Worm (Caenorhabditis elegans) whole organism, early embryonic: ENCODE data around the gene kxd-1.

Experiments used
- B0310.2 ChIP-seq: sonication (generic microtip); optimal IDR thresholded peaks from 2 replicates; lab custom pipeline; 2016; ENCODE audit warnings: mild to moderate bottlenecking, missing genetic modification characterization, missing compliant biosample characterization
- aly-1 ChIP-seq: sonication (generic microtip); optimal IDR thresholded peaks from 2 replicates; lab custom pipeline; 2016; ENCODE audit warnings: missing genetic modification characterization, missing compliant biosample characterization
- ama-1 ChIP-seq: fragments of 150-350 bp; optimal IDR thresholded peaks from 2 replicates; lab custom pipeline; 2014
- ceh-13 ChIP-seq: fragments of 200-800 bp; sonication (Bioruptor generic); optimal IDR thresholded peaks from 2 replicates; lab custom pipeline; 2018; ENCODE audit warnings: mild to moderate bottlenecking, missing genetic modification characterization, missing compliant biosample characterization
- hmbx-1 ChIP-seq: sonication (generic microtip); optimal IDR thresholded peaks from 2 replicates; lab custom pipeline; 2016; ENCODE audit warnings: mild to moderate bottlenecking, missing genetic modification characterization, missing compliant biosample characterization
- hmg-4 ChIP-seq: fragments of 200-800 bp; sonication (Bioruptor generic); optimal IDR thresholded peaks from 2 replicates; lab custom pipeline; 2018; ENCODE audit warnings: mild to moderate bottlenecking, missing genetic modification characterization, missing compliant biosample characterization
- pes-1 ChIP-seq: fragments of 200-800 bp; sonication (Bioruptor generic); IDR thresholded peaks from 2 replicates; pipeline ENCODE4 v1.3.6; 2022; ENCODE audit warnings: missing genetic modification reagents, missing genetic modification characterization, missing compliant biosample characterization
- scrt-1 ChIP-seq: fragments of 200-800 bp; sonication (Bioruptor generic); IDR thresholded peaks from 2 replicates; pipeline ENCODE4 v1.3.6; 2022; ENCODE audit warnings: missing genetic modification characterization, missing compliant biosample characterization
- tbx-11 ChIP-seq: fragments of 200-800 bp; sonication (Bioruptor generic); IDR thresholded peaks from 2 replicates; pipeline ENCODE4 v1.3.6; 2022; ENCODE audit warnings: missing genetic modification characterization, missing compliant biosample characterization
- tbx-37 ChIP-seq: fragments of 200-800 bp; sonication (Bioruptor generic); conservative IDR thresholded peaks from 2 replicates; pipeline ENCODE4 v1.3.6; 2022; ENCODE audit warnings: missing genetic modification reagents, missing genetic modification characterization, missing compliant biosample characterization
- tra-4 ChIP-seq: sonication (generic microtip); optimal IDR thresholded peaks from 2 replicates; lab custom pipeline; 2017; ENCODE audit warnings: missing genetic modification characterization, missing compliant biosample characterization

DNA sequence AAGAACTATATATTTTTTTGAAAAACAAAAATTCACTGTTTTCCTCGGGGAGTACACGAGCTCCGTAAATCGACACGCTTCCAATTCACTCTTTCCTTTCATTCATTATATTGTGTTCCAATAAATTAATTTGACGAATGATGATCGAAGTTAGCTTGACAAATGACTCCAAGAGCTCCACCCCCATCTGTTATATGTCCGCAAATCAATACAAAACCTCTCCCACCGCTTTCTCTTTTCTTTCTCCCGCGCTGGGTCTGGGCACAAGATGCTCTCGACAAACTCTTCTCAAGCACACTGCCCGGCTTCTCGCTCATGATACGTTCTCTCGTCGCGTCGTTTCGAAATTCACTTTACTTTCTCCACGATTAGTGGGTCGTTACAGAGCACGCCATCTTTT is 2.7 kb downstream of the kxd-1 start, which contains the start of gene C13F10.1:
- no peak for TF ChIP-seq aly-1
- TF ChIP-seq pes-1: no peak
- no peak for TF ChIP-seq tbx-11
- no peak for TF ChIP-seq tbx-37
- TF ChIP-seq hmbx-1 (tag; lab: Kevin White, UChicago): no peak
- no peak for TF ChIP-seq scrt-1 (GFP tag; lab: Robert Waterston, UW)
- TF ChIP-seq ama-1 (lab: Kevin White, UChicago): no peak
- TF ChIP-seq B0310.2 (tag; lab: Kevin White, UChicago): no peak
- no peak for TF ChIP-seq ceh-13
- no peak for TF ChIP-seq tra-4 (tag; lab: Kevin White, UChicago)
- TF ChIP-seq hmg-4 (GFP tag; lab: Kevin White, UChicago): no peak
